Fruit fly (Drosophila melanogaster) whole organism, embryonic: Measurements from ENCODE around the gene nAChRalpha5.

ENCODE experiments used
- CG11456 ChIP-seq: fragments of 200-800 bp; sonication (Bioruptor generic); IDR thresholded peaks from 3 replicates; pipeline ENCODE4 v1.3.6; 2022; ENCODE audit warnings: missing biosample characterization, missing genetic modification characterization
- E2f2 ChIP-seq: fragments of 200-800 bp; sonication (Bioruptor generic); IDR thresholded peaks from 2 replicates; pipeline ENCODE4 v1.3.6; 2022; ENCODE audit warnings: missing biosample characterization, missing genetic modification characterization
- HLH3B ChIP-seq: fragments of 200-800 bp; sonication (Bioruptor generic); IDR thresholded peaks from 2 replicates; pipeline ENCODE4 v1.3.6; 2022; ENCODE audit warnings: missing biosample characterization, missing genetic modification characterization
- Mes4 ChIP-seq: fragments of 200-800 bp; sonication (Bioruptor generic); optimal IDR thresholded peaks from 2 replicates; lab custom pipeline; 2016; ENCODE audit warnings: missing biosample characterization, missing genetic modification characterization
- Spps ChIP-seq: fragments of 200-800 bp; sonication (Bioruptor generic); optimal IDR thresholded peaks from 2 replicates; lab custom pipeline; 2018; ENCODE audit warnings: missing biosample characterization, mild to moderate bottlenecking, missing genetic modification characterization
- Vsx1 ChIP-seq: fragments of 200-800 bp; sonication (Bioruptor generic); optimal IDR thresholded peaks from 2 replicates; lab custom pipeline; 2017; ENCODE audit warnings: missing biosample characterization, mild to moderate bottlenecking, missing genetic modification characterization, missing genetic modification reagents
- lab ChIP-seq: fragments of 200-800 bp; sonication (Bioruptor generic); optimal IDR thresholded peaks from 3 replicates; lab custom pipeline; 2017; ENCODE audit warnings: missing biosample characterization, missing genetic modification characterization, mild to moderate bottlenecking, moderate library complexity, missing genetic modification reagents
- sisA ChIP-seq: fragments of 200-800 bp; sonication (Bioruptor generic); IDR thresholded peaks from 2 replicates; pipeline ENCODE4 v1.3.6; 2022; ENCODE audit warnings: missing biosample characterization, missing genetic modification characterization

DNA sequence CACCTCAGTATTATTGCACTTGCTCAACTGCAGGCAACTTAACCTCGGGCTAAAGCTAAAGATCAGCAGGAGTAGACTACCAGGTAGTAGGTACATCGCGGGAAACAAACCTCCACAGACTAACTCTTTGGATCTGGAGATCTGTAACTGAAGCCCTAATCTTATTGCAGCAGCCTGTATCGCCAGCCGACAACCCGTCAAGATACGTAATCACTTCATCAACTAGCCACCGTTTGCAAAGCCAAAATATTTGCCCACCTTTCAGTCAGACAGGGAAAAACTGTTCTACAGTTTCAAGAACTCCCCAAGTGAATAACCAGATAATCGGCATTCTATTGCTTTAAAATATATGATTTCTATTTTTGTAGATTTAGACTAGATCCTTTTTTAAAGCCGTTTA lies 8.5 kb upstream of the nAChRalpha5 start, which contains the start of gene CG18095:
- TF ChIP-seq lab (no peak), Mes4 (no peak), Vsx1 (no peak), HLH3B (no peak), sisA (GFP tag; lab: Robert Waterston, UW) (no peak), CG11456 (GFP tag; lab: Robert Waterston, UW) (no peak), Spps (tag; lab: Kevin White, UChicago) (no peak), E2f2 (GFP tag; lab: Robert Waterston, UW) (no peak)
